Fruit fly (Drosophila melanogaster) Kc167 (cell line): ENCODE data around the gene CG9628.

Experiments used
- Myc ChIP-seq: fragments of >200 bp; optimal IDR thresholded peaks from 2 replicates; lab custom pipeline; 2017; ENCODE audit warnings: missing external identifiers
- Sin3A ChIP-seq: fragments of >200 bp; optimal IDR thresholded peaks from 2 replicates; lab custom pipeline; 2018; ENCODE audit warnings: missing external identifiers
- h ChIP-seq: fragments of >200 bp; optimal IDR thresholded peaks from 3 replicates; lab custom pipeline; 2018; ENCODE audit warnings: missing external identifiers
- psq ChIP-seq: fragments of >200 bp; optimal IDR thresholded peaks from 2 replicates; lab custom pipeline; 2017; ENCODE audit warnings: missing external identifiers

dm6 chr3L:14642820-14643219 lies 20.2 kb downstream of the CG9628 start:
- TF ChIP-seq Sin3A (lab: Kevin White, UChicago) (no peak), Myc (lab: Kevin White, UChicago) (no peak), h (no peak), psq (lab: Kevin White, UChicago) (no peak)
